Fruit fly (Drosophila melanogaster): ENCODE results near the gene Uros1.

Gene Uros1

DNA sequence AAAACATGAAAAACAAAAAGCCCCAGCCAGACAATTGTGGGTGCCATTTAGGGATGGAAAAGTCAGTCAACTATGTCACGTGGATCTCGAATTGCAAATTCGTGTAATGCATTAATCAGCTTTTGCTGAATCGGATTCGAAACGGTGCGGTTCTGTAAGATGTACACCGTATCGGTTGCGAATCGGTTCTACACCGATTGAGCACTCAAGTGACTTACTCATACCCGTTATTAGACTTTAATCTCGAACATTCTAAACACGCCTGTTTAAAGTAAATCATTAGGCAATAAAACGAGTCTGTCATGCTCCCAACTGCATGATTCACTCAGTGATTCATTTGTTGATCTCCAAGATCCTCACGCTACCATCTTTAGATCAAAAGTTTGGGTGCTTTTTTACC lies 4.7 kb downstream of the Uros1 start:
- TF ChIP-seq EcR (GFP tag; optimal IDR thresholded peaks at IDR 0.05): no peak
- no peak for TF ChIP-seq Dll (optimal IDR thresholded peaks at IDR 0.05)
- no peak for TF ChIP-seq usp (GFP tag; optimal IDR thresholded peaks at IDR 0.05)
- no peak for TF ChIP-seq pan (optimal IDR thresholded peaks at IDR 0.05)
- no peak for TF ChIP-seq psq (optimal IDR thresholded peaks at IDR 0.05)

dm6 chrX:8895018-8895392 lies 5.1 kb downstream of the Uros1 start:
- TF ChIP-seq usp (GFP tag; optimal IDR thresholded peaks at IDR 0.05) (no peak), Dll (optimal IDR thresholded peaks at IDR 0.05) (no peak), psq (optimal IDR thresholded peaks at IDR 0.05) (no peak), EcR (GFP tag; optimal IDR thresholded peaks at IDR 0.05) (no peak), pan (optimal IDR thresholded peaks at IDR 0.05) (no peak), CG8478 (optimal IDR thresholded peaks at IDR 0.05) (no peak)

dm6 chrX:8894315-8895017 lies 5.6 kb downstream of the Uros1 start:
- TF ChIP-seq usp (GFP tag; optimal IDR thresholded peaks at IDR 0.05) (no peak), CG8478 (optimal IDR thresholded peaks at IDR 0.05) (no peak), pan (optimal IDR thresholded peaks at IDR 0.05) (no peak), Dll (optimal IDR thresholded peaks at IDR 0.05) (no peak), EcR (GFP tag; optimal IDR thresholded peaks at IDR 0.05) (no peak), psq (optimal IDR thresholded peaks at IDR 0.05) (no peak)

DNA sequence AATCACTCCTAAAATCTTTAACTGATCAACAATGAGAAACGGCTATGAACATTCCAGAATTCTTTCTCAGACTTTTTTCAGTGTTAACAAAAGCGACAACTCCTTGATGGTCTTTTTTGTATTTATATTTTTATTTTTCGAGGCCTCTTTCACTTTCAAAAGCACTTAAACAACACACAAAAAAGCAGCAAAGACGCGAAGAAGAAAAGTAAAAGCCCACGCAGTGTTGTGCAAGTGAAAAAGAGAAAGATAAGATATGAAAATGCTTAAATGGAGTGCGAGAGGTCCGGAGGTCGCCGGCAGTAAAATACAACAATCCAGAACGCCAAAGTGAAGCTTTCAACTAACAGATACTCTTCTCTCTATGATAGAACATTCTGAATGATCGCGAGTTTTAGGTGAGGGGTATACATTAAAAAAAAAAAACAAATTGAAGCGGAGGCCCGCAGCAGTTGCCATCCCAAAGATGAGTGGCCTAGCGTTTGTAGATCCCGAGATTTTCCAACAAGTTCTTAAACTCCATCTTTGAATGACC lies 6.6 kb downstream of the Uros1 start:
- TF ChIP-seq usp (GFP tag; optimal IDR thresholded peaks at IDR 0.05) (no peak), pan (optimal IDR thresholded peaks at IDR 0.05) (no peak)

- no peak for TF ChIP-seq pan (optimal IDR thresholded peaks at IDR 0.05)
- TF ChIP-seq EcR (GFP tag; optimal IDR thresholded peaks at IDR 0.05): no peak
- no peak for TF ChIP-seq Dll (optimal IDR thresholded peaks at IDR 0.05)
- no peak for TF ChIP-seq CG8478 (optimal IDR thresholded peaks at IDR 0.05)
- no peak for TF ChIP-seq usp (GFP tag; optimal IDR thresholded peaks at IDR 0.05)
- TF ChIP-seq psq (optimal IDR thresholded peaks at IDR 0.05): no peak
These were observed 7.5 kb downstream of the Uros1 start for dm6 chrX:8892445-8893009.

DNA sequence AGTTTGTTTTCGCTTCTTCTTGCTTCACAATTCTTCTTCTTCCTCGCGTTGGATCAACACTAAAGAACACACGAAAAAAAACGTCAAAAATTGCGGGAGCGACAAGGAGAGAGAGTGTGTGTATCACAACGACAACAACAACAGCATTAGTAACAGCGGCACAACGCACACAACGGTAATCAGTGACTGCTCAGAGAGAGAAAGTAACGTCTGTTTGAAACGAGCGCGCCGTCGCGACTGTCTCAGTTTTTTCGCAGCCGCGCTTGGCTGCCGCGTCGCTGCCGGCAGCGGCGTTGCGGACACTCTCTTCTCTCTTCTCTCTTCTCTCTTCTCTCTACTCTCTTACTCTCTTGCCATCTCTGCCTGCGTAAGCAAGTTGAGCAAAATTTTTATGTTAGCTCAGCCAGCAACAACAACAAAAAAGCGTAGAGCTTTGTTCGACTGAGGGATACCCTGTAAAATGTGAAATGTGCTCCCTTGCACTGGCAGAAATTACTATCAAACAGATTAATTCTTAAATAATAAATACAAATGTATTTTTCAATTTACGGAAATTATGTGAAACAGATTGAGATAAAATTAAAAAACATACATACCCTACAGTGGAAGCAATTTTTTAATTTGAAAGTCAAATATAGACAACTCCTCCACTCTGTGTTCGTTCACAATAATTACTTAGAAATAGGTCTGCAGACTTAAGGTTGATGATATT lies 8.3 kb downstream of the Uros1 start:
- TF ChIP-seq usp (GFP tag; optimal IDR thresholded peaks at IDR 0.05) (no peak), Dll (optimal IDR thresholded peaks at IDR 0.05) (peak; percentile 85), CG8478 (optimal IDR thresholded peaks at IDR 0.05) (no peak), psq (optimal IDR thresholded peaks at IDR 0.05) (no peak), pan (optimal IDR thresholded peaks at IDR 0.05) (peak; percentile 52), EcR (GFP tag; optimal IDR thresholded peaks at IDR 0.05) (no peak)

DNA sequence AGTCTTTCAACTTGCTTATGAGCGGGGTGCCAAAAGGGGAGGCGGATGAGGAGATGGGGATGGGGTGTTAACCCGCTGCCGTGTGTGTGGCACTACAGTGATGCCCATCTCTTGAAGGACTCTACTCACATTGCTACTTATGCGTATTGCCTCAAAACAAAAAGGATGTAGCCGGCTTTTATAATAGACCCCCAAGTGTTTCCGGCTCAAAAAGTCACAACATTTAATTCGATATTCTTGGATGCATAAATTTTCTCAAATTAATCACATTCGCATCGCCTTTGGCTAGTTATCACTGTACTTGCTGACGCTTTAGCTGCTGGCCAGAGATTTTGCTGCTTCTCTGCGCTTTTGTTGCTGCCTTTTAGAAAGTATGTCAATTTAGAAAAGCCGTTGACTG lies 9.1 kb downstream of the Uros1 start:
- TF ChIP-seq EcR (GFP tag; optimal IDR thresholded peaks at IDR 0.05) (no peak), usp (GFP tag; optimal IDR thresholded peaks at IDR 0.05) (no peak), Dll (optimal IDR thresholded peaks at IDR 0.05) (no peak)

DNA sequence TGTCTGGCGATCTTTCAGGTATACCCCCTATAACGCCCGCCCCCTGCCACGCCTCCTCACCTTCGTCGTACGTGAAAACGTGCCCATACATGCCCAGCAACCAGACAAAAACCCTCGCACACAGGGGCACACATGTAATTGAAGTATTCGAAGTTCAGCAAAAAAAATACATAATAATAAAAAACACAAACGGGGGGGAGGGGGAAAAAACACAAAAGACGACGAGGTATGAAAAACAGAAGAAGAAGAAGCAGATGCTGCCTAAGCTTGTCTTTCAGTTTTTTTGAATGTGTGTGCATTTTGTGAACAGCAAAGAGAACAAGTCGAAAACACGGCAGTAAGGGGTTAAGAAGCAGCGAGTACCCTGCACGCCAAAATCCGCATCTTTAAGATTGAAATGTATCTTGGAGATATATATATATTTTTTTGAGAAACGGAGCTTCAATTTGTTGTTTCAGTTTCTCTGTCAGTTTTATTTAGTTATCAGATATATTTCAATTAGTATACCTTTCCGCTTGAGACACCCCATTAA lies 11.1 kb downstream of the Uros1 start:
- TF ChIP-seq psq (optimal IDR thresholded peaks at IDR 0.05): no peak
- peak; percentile 78 for TF ChIP-seq pan (optimal IDR thresholded peaks at IDR 0.05)
- no peak for TF ChIP-seq EcR (GFP tag; optimal IDR thresholded peaks at IDR 0.05)
- TF ChIP-seq Dll (optimal IDR thresholded peaks at IDR 0.05): no peak
- no peak for TF ChIP-seq usp (GFP tag; optimal IDR thresholded peaks at IDR 0.05)
- TF ChIP-seq CG8478 (optimal IDR thresholded peaks at IDR 0.05): no peak

DNA sequence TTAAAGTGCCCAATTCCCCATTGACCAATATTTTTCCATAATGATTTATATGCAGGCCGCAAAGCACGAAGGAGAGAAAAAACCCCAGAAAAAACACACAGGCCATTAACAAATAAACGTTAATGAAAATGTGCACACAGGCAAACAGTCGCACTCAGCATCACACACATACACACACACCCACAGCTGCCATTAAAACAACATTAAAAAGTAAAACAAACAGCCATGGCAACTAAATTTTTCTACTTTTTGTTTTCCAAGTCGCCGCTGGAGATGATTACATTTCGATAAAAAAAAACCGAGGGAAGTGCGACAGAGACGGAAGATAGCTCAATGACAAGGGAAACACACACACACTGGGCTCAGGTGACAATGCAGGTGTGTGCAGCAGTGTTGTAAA lies 12.7 kb downstream of the Uros1 start:
- TF ChIP-seq Dll (optimal IDR thresholded peaks at IDR 0.05) (no peak), usp (GFP tag; optimal IDR thresholded peaks at IDR 0.05) (no peak)

DNA sequence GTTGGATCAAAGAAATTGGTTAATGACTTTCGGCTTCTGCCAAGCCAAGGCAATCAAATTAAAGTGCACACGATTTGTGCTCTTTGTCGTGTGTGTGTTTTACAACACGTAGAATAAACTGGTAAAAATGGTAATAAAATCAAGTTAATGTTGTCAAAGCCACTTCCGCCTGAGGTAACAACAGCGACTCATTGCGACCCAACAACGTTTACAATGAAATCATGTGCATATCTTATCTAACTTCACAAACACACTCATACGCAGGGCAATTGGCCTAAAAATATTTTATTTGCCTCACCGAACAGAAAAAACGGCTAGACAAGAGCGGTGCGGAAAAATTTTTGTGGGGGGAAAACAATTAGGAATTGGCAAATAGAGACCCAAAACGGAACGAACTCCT lies 14.9 kb downstream of the Uros1 start:
- TF ChIP-seq EcR (GFP tag; optimal IDR thresholded peaks at IDR 0.05) (no peak), CG8478 (optimal IDR thresholded peaks at IDR 0.05) (no peak), usp (GFP tag; optimal IDR thresholded peaks at IDR 0.05) (no peak)

dm6 chrX:8884678-8885077 lies 15.4 kb downstream of the Uros1 start:
- no peak for TF ChIP-seq pan (optimal IDR thresholded peaks at IDR 0.05)
- no peak for TF ChIP-seq Dll (optimal IDR thresholded peaks at IDR 0.05)
- TF ChIP-seq CG8478 (optimal IDR thresholded peaks at IDR 0.05): no peak
- TF ChIP-seq EcR (GFP tag; optimal IDR thresholded peaks at IDR 0.05): no peak
- no peak for TF ChIP-seq psq (optimal IDR thresholded peaks at IDR 0.05)
- TF ChIP-seq usp (GFP tag; optimal IDR thresholded peaks at IDR 0.05): no peak

- no peak for TF ChIP-seq CG8478 (optimal IDR thresholded peaks at IDR 0.05)
- TF ChIP-seq pan (optimal IDR thresholded peaks at IDR 0.05): no peak
- no peak for TF ChIP-seq Dll (optimal IDR thresholded peaks at IDR 0.05)
- TF ChIP-seq usp (GFP tag; optimal IDR thresholded peaks at IDR 0.05): no peak
These were observed 16.1 kb downstream of the Uros1 start for dm6 chrX:8883954-8884353.
